Fruit fly (Drosophila melanogaster): ENCODE measurements around the gene CG15262.

- TF ChIP-seq CG11617 (GFP tag; optimal IDR thresholded peaks at IDR 0.05), result no peak
- no peak for TF ChIP-seq bab1 (GFP tag; optimal IDR thresholded peaks at IDR 0.05)
- TF ChIP-seq toe (GFP tag; optimal IDR thresholded peaks at IDR 0.05), result no peak
- no peak for TF ChIP-seq kay (GFP tag; ENCODE audit: borderline replicate concordance)
- TF ChIP-seq Clk (GFP tag; optimal IDR thresholded peaks at IDR 0.05), result no peak
Observed at dm6 chr2L:15323196-15323595, 25.6 kb downstream of the CG15262 start.
